Worm (Caenorhabditis elegans): Measurements from ENCODE around the gene ptr-25.

DNA sequence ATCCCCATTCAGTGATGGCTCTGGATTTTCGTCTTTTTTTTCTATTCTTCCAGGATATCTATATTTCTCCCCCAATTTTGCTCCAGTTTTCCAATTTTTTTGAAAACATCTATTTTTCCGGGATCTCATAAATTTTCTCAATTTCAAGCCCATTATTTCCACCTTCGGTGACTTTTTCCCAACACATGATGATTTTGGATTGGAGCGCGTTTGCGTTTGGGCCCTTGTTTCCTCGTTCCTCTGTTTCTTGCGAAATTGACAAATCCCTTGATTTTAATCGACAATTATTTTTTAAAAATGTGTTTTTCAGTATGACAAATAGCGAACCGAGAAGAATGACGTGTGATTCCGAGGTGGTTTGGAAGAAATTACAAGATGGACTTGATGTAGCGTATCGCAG, 17.0 kb upstream of the ptr-25 start, which contains the start of gene cul-1:
- TF ChIP-seq W03F9.2 (tag; optimal IDR thresholded peaks at IDR 0.05) (no peak), dao-5 (tag; optimal IDR thresholded peaks at IDR 0.05) (no peak)

Measured in whole organism, L4/young adult.